Fruit fly (Drosophila melanogaster): ENCODE measurements around the gene Polr1C.

DNA sequence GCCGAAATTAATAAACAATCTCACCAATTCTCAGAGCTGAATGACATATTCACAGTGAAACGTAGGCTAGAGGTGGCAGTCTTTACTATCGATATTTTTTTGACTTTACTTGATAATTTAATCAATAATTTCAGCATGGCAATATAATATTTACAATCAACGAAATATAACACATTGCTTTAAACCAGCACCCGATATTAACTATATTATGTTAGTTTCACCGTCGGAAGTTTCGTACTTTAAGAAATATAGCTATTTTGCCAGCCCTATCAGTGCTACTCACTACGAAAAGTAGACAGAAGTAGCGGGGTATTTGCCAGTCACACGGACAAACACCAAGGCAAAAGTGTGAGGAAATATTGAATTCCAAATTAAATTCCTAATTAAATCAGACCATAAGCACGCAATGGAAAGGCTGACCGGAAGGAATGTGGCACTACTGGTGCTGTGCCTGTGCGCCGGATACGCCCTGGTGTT is 42.0 kb downstream of the Polr1C start, which contains the start of the genes CG31917, Tfb5 and SelT:
- TF ChIP-seq CG8478 (optimal IDR thresholded peaks at IDR 0.05), result no peak
- TF ChIP-seq CTCF (optimal IDR thresholded peaks at IDR 0.05), result peak in 1 of 2 experiments; percentile 10

All from S2 (cell line).